Worm (Caenorhabditis elegans): ENCODE data around the gene C09E7.7.

- no peak for TF ChIP-seq hmg-4 (GFP tag; optimal IDR thresholded peaks at IDR 0.05)
- TF ChIP-seq ama-1 (optimal IDR thresholded peaks at IDR 0.05), result no peak
- TF ChIP-seq tra-4 (tag; optimal IDR thresholded peaks at IDR 0.05), result no peak
- TF ChIP-seq ceh-36 (tag; optimal IDR thresholded peaks at IDR 0.05), result no peak
- TF ChIP-seq tbx-37 (GFP tag; conservative IDR thresholded peaks at IDR 0.05), result no peak
- no peak for TF ChIP-seq B0310.2 (tag; optimal IDR thresholded peaks at IDR 0.05)
- no peak for TF ChIP-seq hmbx-1 (tag; optimal IDR thresholded peaks at IDR 0.05)
- no peak for TF ChIP-seq flt-1 (GFP tag; IDR thresholded peaks at IDR 0.05)
Measured at ce11 chrIII:6532647-6533046, 18.4 kb downstream of the C09E7.7 start, which contains the start of gene srxa-5.

Measured in whole organism, early embryonic.